Fruit fly (Drosophila melanogaster) whole organism, embryonic: Measurements from ENCODE around the gene CG7943.
A peak's percentile ranks its signal among the peaks of the same experiment; 100 is the strongest.

Experiments
- Antp ChIP-seq: fragments of 200-800 bp; sonication (Bioruptor generic); optimal IDR thresholded peaks from 3 replicates; lab custom pipeline; 2016; ENCODE audit warnings: missing biosample characterization, missing genetic modification characterization
- CG10267 ChIP-seq: fragments of 200-800 bp; sonication (Bioruptor generic); optimal IDR thresholded peaks from 2 replicates; lab custom pipeline; 2018; ENCODE audit warnings: missing biosample characterization, mild to moderate bottlenecking, missing genetic modification characterization, moderate library complexity
- CG10543 ChIP-seq: fragments of 200-800 bp; sonication (Bioruptor generic); optimal IDR thresholded peaks from 3 replicates; lab custom pipeline; 2017; ENCODE audit warnings: missing biosample characterization, mild to moderate bottlenecking, missing genetic modification characterization, moderate library complexity
- CG10979 ChIP-seq: fragments of 200-800 bp; sonication (Bioruptor generic); optimal IDR thresholded peaks from 2 replicates; lab custom pipeline; 2018; ENCODE audit warnings: missing biosample characterization, mild to moderate bottlenecking, missing genetic modification characterization, moderate library complexity
- CG11247 ChIP-seq: fragments of 200-800 bp; sonication (Bioruptor generic); IDR thresholded peaks from 2 replicates; pipeline ENCODE4 v1.3.6; 2022; ENCODE audit warnings: missing biosample characterization, missing genetic modification characterization
- CG12104 ChIP-seq: fragments of 200-800 bp; sonication (Bioruptor generic); optimal IDR thresholded peaks from 3 replicates; lab custom pipeline; 2016; ENCODE audit warnings: missing biosample characterization, missing genetic modification characterization
- CG12659 ChIP-seq: fragments of 200-800 bp; sonication (Bioruptor generic); optimal IDR thresholded peaks from 3 replicates; lab custom pipeline; 2017; ENCODE audit warnings: mild to moderate bottlenecking, missing biosample characterization, missing genetic modification reagents, missing genetic modification characterization
- CG17361 ChIP-seq: fragments of 200-800 bp; sonication (Bioruptor generic); IDR thresholded peaks from 3 replicates; pipeline ENCODE4 v1.3.6; 2022; ENCODE audit warnings: missing biosample characterization, missing genetic modification characterization
- CG17612 ChIP-seq: fragments of 200-800 bp; sonication (Bioruptor generic); IDR thresholded peaks from 2 replicates; pipeline ENCODE4 v1.3.6; 2022; ENCODE audit warnings: missing biosample characterization, missing genetic modification characterization
- CG18599 ChIP-seq: fragments of 200-800 bp; sonication (Bioruptor generic); optimal IDR thresholded peaks from 3 replicates; lab custom pipeline; 2017; ENCODE audit warnings: missing biosample characterization, missing genetic modification characterization, mild to moderate bottlenecking, moderate library complexity, missing genetic modification reagents
- CG32767 ChIP-seq: fragments of 200-800 bp; sonication (Bioruptor generic); IDR thresholded peaks from 2 replicates; pipeline ENCODE4 v1.3.6; 2022; ENCODE audit warnings: missing biosample characterization, missing genetic modification characterization
- CG4854 ChIP-seq: fragments of 200-800 bp; sonication (Bioruptor generic); optimal IDR thresholded peaks from 2 replicates; lab custom pipeline; 2016; ENCODE audit warnings: missing biosample characterization, missing genetic modification characterization, inconsistent platforms
- CG5953 ChIP-seq: fragments of 200-800 bp; sonication (Bioruptor generic); IDR thresholded peaks from 2 replicates; pipeline ENCODE4 v1.3.6; 2022; ENCODE audit warnings: missing biosample characterization, missing genetic modification characterization
- CG6791 ChIP-seq: fragments of 200-800 bp; sonication (Bioruptor generic); IDR thresholded peaks from 3 replicates; pipeline ENCODE4 v1.3.6; 2022; ENCODE audit warnings: missing biosample characterization, missing genetic modification characterization; ENCODE audit not compliant: partially characterized antibody
- CG7839 ChIP-seq: fragments of 200-800 bp; sonication (Bioruptor generic); optimal IDR thresholded peaks from 3 replicates; lab custom pipeline; 2018; ENCODE audit warnings: missing biosample characterization, mild to moderate bottlenecking, missing genetic modification characterization, moderate library complexity
- CG8924 ChIP-seq: fragments of 200-800 bp; optimal IDR thresholded peaks from 3 replicates; lab custom pipeline; 2019; ENCODE audit warnings: missing biosample characterization, mild to moderate bottlenecking, missing genetic modification characterization, moderate library complexity
- CG9727 ChIP-seq: fragments of 200-800 bp; sonication (Bioruptor generic); optimal IDR thresholded peaks from 3 replicates; lab custom pipeline; 2017; ENCODE audit warnings: missing biosample characterization, mild to moderate bottlenecking, missing genetic modification characterization
- CG9797 ChIP-seq: fragments of 200-800 bp; sonication (Bioruptor generic); optimal IDR thresholded peaks from 3 replicates; lab custom pipeline; 2018; ENCODE audit warnings: missing biosample characterization, mild to moderate bottlenecking, missing genetic modification characterization
- CG9817 ChIP-seq: fragments of 200-800 bp; sonication (Bioruptor generic); optimal IDR thresholded peaks from 2 replicates; lab custom pipeline; 2018; ENCODE audit warnings: missing biosample characterization, mild to moderate bottlenecking, missing genetic modification characterization, moderate library complexity
- Camta ChIP-seq: fragments of 200-800 bp; sonication (Bioruptor generic); optimal IDR thresholded peaks from 2 replicates; lab custom pipeline; 2016; ENCODE audit warnings: missing biosample characterization, missing genetic modification characterization
- Deaf1 ChIP-seq: fragments of 200-800 bp; optimal IDR thresholded peaks from 3 replicates; lab custom pipeline; 2019; ENCODE audit warnings: missing biosample characterization, mild to moderate bottlenecking, missing genetic modification characterization, moderate library complexity
- Dp ChIP-seq: fragments of 200-800 bp; sonication (Bioruptor generic); optimal IDR thresholded peaks from 2 replicates; lab custom pipeline; 2018; ENCODE audit warnings: missing biosample characterization, mild to moderate bottlenecking, missing genetic modification characterization, moderate library complexity
- Ets65A ChIP-seq: fragments of 200-800 bp; sonication (Bioruptor generic); peaks from one replicate; lab custom pipeline; 2016; ENCODE audit warnings: missing biosample characterization, missing genetic modification characterization
- Fer2 ChIP-seq: fragments of 200-800 bp; sonication (Bioruptor generic); optimal IDR thresholded peaks from 2 replicates; lab custom pipeline; 2018; ENCODE audit warnings: missing biosample characterization, mild to moderate bottlenecking, missing genetic modification characterization, moderate library complexity
- HLHmδ ChIP-seq: fragments of 200-800 bp; sonication (Bioruptor generic); optimal IDR thresholded peaks from 2 replicates; lab custom pipeline; 2018; ENCODE audit warnings: missing biosample characterization, mild to moderate bottlenecking, missing genetic modification characterization, moderate library complexity
- Hand ChIP-seq: fragments of 200-800 bp; sonication (Bioruptor generic); optimal IDR thresholded peaks from 2 replicates; lab custom pipeline; 2017; ENCODE audit warnings: mild to moderate bottlenecking, missing biosample characterization, missing genetic modification reagents, missing genetic modification characterization
- NK7.1 ChIP-seq: fragments of 200-800 bp; sonication (Bioruptor generic); optimal IDR thresholded peaks from 3 replicates; lab custom pipeline; 2016; ENCODE audit warnings: missing biosample characterization, missing genetic modification characterization
- Neu2 ChIP-seq: fragments of 200-800 bp; sonication (Bioruptor generic); optimal IDR thresholded peaks from 3 replicates; lab custom pipeline; 2016; ENCODE audit warnings: missing biosample characterization, missing genetic modification characterization, borderline replicate concordance
- Nf-YA ChIP-seq: fragments of 200-800 bp; sonication (Bioruptor generic); IDR thresholded peaks from 2 replicates; pipeline ENCODE4 v1.3.6; 2022; ENCODE audit warnings: missing biosample characterization, missing genetic modification characterization
- amos ChIP-seq: fragments of 200-800 bp; sonication (Bioruptor generic); IDR thresholded peaks from 2 replicates; pipeline ENCODE4 v1.3.6; 2022; ENCODE audit warnings: missing biosample characterization, missing genetic modification characterization; ENCODE audit not compliant: partially characterized antibody
- ci ChIP-seq: fragments of 200-800 bp; sonication (Bioruptor generic); IDR thresholded peaks from 3 replicates; pipeline ENCODE4 v1.3.6; 2022; ENCODE audit warnings: missing biosample characterization, missing genetic modification characterization
- dan ChIP-seq: fragments of 200-800 bp; sonication (Bioruptor generic); IDR thresholded peaks from 2 replicates; pipeline ENCODE4 v1.3.6; 2022; ENCODE audit warnings: missing biosample characterization, missing genetic modification characterization
- disco-r ChIP-seq: fragments of 200-800 bp; sonication (Bioruptor generic); optimal IDR thresholded peaks from 2 replicates; lab custom pipeline; 2016; ENCODE audit warnings: missing biosample characterization, missing genetic modification characterization
- her ChIP-seq: fragments of 200-800 bp; sonication (Bioruptor generic); optimal IDR thresholded peaks from 2 replicates; lab custom pipeline; 2016; ENCODE audit warnings: missing biosample characterization, missing genetic modification characterization
- inv ChIP-seq: fragments of 200-800 bp; sonication (Bioruptor generic); IDR thresholded peaks from 2 replicates; pipeline ENCODE4 v1.3.6; 2022; ENCODE audit warnings: missing biosample characterization, missing genetic modification characterization; ENCODE audit not compliant: partially characterized antibody
- knrl ChIP-seq: fragments of 200-800 bp; sonication (Bioruptor generic); IDR thresholded peaks from 3 replicates; pipeline ENCODE4 v1.3.6; 2022; ENCODE audit warnings: missing biosample characterization, missing genetic modification characterization; ENCODE audit not compliant: partially characterized antibody
- lab ChIP-seq: fragments of 200-800 bp; sonication (Bioruptor generic); optimal IDR thresholded peaks from 3 replicates; lab custom pipeline; 2017; ENCODE audit warnings: missing biosample characterization, missing genetic modification characterization, mild to moderate bottlenecking, moderate library complexity, missing genetic modification reagents
- mam ChIP-seq: fragments of 200-800 bp; sonication (Bioruptor generic); optimal IDR thresholded peaks from 3 replicates; lab custom pipeline; 2016; ENCODE audit warnings: missing biosample characterization, missing genetic modification characterization
- nerfin-1 ChIP-seq: fragments of 200-800 bp; sonication (Bioruptor generic); optimal IDR thresholded peaks from 3 replicates; lab custom pipeline; 2019; ENCODE audit warnings: missing biosample characterization, mild to moderate bottlenecking, missing genetic modification characterization, moderate library complexity
- pum ChIP-seq: fragments of 200-800 bp; sonication (Bioruptor generic); optimal IDR thresholded peaks from 2 replicates; lab custom pipeline; 2016; ENCODE audit warnings: missing biosample characterization, missing genetic modification characterization
- pzg ChIP-seq: fragments of 200-800 bp; sonication (Bioruptor generic); optimal IDR thresholded peaks from 3 replicates; lab custom pipeline; 2018; ENCODE audit warnings: missing biosample characterization, mild to moderate bottlenecking, missing genetic modification characterization, moderate library complexity
- run ChIP-seq: fragments of 200-800 bp; sonication (Bioruptor generic); optimal IDR thresholded peaks from 3 replicates; lab custom pipeline; 2018; ENCODE audit warnings: missing biosample characterization, mild to moderate bottlenecking, missing genetic modification characterization
- salm ChIP-seq: fragments of 200-800 bp; sonication (Bioruptor generic); optimal IDR thresholded peaks from 2 replicates; lab custom pipeline; 2018; ENCODE audit warnings: missing biosample characterization, mild to moderate bottlenecking, missing genetic modification characterization
- scrt ChIP-seq: fragments of 200-800 bp; sonication (Bioruptor generic); optimal IDR thresholded peaks from 2 replicates; lab custom pipeline; 2018; ENCODE audit warnings: missing biosample characterization, mild to moderate bottlenecking, missing genetic modification characterization, moderate library complexity
- so ChIP-seq: fragments of 200-800 bp; sonication (Bioruptor generic); IDR thresholded peaks from 3 replicates; pipeline ENCODE4 v1.3.6; 2022; ENCODE audit warnings: missing biosample characterization, missing genetic modification characterization
- tin ChIP-seq: fragments of 200-800 bp; sonication (Bioruptor generic); optimal IDR thresholded peaks from 3 replicates; lab custom pipeline; 2016; ENCODE audit warnings: missing biosample characterization, missing genetic modification characterization
- tup ChIP-seq: fragments of 200-800 bp; sonication (Bioruptor generic); optimal IDR thresholded peaks from 2 replicates; lab custom pipeline; 2016; ENCODE audit warnings: missing biosample characterization, mild to moderate bottlenecking, missing genetic modification characterization, moderate library complexity
- wor ChIP-seq: fragments of 200-800 bp; sonication (Bioruptor generic); IDR thresholded peaks from 2 replicates; pipeline ENCODE4 v1.3.6; 2022; ENCODE audit warnings: missing biosample characterization, missing genetic modification characterization

Gene CG7943

DNA sequence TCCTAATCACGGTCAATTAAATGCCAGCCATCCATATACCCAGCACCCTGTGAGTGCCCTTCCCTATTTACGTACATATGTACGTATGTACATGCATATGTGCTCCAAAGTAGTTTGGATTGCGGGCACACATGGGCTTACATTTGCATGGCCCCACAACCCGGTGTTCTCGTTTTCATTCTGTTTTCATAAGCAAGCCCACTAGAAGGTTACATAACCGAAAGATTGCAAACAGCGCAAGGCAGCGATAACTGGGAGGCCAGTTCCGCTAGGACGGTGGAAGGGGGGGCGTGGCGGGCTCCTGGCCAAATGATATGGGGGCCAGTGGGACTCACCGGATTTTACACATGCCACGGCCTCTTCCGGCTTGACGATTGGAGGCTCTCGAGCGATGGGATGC is 31.8 kb upstream of the CG7943 start (continued):
- TF ChIP-seq dan (no peak), CG10267 (tag; lab: Kevin White, UChicago) (no peak), Camta (no peak), amos (no peak), CG6791 (GFP tag; lab: Robert Waterston, UW) (0 out of 3 replicates have a peak, but pooled peaks have one; percentile 8), ci (GFP tag; lab: Robert Waterston, UW) (peak; percentile 21; the same call in 1 of the 3 replicates), tup (no peak), NK7.1 (no peak), Fer2 (tag; lab: Kevin White, UChicago) (no peak)

DNA sequence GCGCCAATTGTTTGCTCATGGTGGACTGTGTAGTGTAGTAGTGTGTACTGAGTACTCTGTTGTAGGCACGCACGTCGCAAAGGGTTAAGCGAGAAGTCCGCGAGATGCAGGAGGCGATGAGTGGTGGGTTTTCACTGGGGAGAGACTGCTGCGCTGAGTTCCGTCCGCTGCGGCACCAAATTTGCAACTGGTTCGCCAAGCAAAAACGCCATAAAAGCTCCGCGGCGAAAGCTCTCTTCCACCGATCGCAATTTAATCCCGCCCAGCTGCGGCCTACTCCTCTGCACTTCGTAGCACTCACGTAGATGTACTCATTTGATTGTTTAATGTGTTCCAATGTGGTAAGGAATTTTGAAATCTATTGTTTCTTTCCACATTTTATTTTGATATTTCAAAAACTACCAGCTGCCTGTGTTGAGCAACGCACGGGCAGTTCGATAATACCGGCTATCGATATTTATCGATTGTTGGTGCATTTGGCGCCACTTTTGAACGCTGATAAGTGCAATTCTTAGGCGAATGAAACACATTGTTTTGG is 31.2 kb upstream of the CG7943 start, which contains the start of gene CG7920:
Gene CG7920, minus strand, starts transcription at position 308 of the 538 bp plus-strand sequence.
- peak; percentile 81 for TF ChIP-seq amos
- no peak for TF ChIP-seq CG32767 (GFP tag; lab: Robert Waterston, UW)
- TF ChIP-seq CG10543 (GFP tag; lab: Kevin White, UChicago): peak; percentile 58
- TF ChIP-seq lab: peak; percentile 49
- TF ChIP-seq dan: no peak
- no peak for TF ChIP-seq CG9817
- TF ChIP-seq CG8924 (tag; lab: Kevin White, UChicago): peak; percentile 8
- no peak for TF ChIP-seq run (tag; lab: Kevin White, UChicago)
- peak; percentile 46; the same call in 1 of the 2 replicates for TF ChIP-seq inv (GFP tag; lab: Robert Waterston, UW)
- peak; percentile 8 for TF ChIP-seq her (GFP tag; lab: Kevin White, UChicago)
- peak; percentile 27 for TF ChIP-seq Deaf1 (tag; lab: Kevin White, UChicago)
- no peak for TF ChIP-seq mam (GFP tag; lab: Kevin White, UChicago)
- 0 out of 2 replicates have a peak, but pooled peaks have one; percentile 6 for TF ChIP-seq CG11247 (GFP tag; lab: Robert Waterston, UW)
- peak; percentile 71 for TF ChIP-seq CG18599 (GFP tag; lab: Kevin White, UChicago)
- peak; percentile 86 for TF ChIP-seq pzg (GFP tag; lab: Kevin White, UChicago)
- TF ChIP-seq disco-r: no peak
- TF ChIP-seq CG12104: peak; percentile 16
- no peak for TF ChIP-seq Neu2 (GFP tag; lab: Kevin White, UChicago)
- peak; percentile 0 for TF ChIP-seq CG10979
- TF ChIP-seq nerfin-1 (tag; lab: Kevin White, UChicago): peak; percentile 2
- no peak for TF ChIP-seq wor (GFP tag; lab: Robert Waterston, UW)
- TF ChIP-seq CG9727 (GFP tag; lab: Kevin White, UChicago): no peak
- TF ChIP-seq Dp (GFP tag; lab: Kevin White, UChicago): peak; percentile 99
- TF ChIP-seq salm (tag; lab: Kevin White, UChicago): no peak
- peak; percentile 47 for TF ChIP-seq scrt (GFP tag; lab: Kevin White, UChicago)
- no peak for TF ChIP-seq CG17612 (GFP tag; lab: Robert Waterston, UW)
- TF ChIP-seq Antp: no peak
- peak; percentile 26 for TF ChIP-seq CG9797 (GFP tag; lab: Kevin White, UChicago)
- no peak for TF ChIP-seq CG4854
- TF ChIP-seq CG17361 (GFP tag; lab: Robert Waterston, UW): no peak
- no peak for TF ChIP-seq Nf-YA (GFP tag; lab: Robert Waterston, UW)
- TF ChIP-seq so (GFP tag; lab: Robert Waterston, UW): no peak
- peak; percentile 64 for TF ChIP-seq CG12659 (GFP tag; lab: Kevin White, UChicago)
- TF ChIP-seq tin (GFP tag; lab: Kevin White, UChicago): peak; percentile 9
- TF ChIP-seq pum: no peak
- no peak for TF ChIP-seq Ets65A
- TF ChIP-seq knrl (GFP tag; lab: Robert Waterston, UW): peak; percentile 76
- TF ChIP-seq HLHmδ (GFP tag; lab: Kevin White, UChicago): no peak
- TF ChIP-seq Hand (GFP tag; lab: Kevin White, UChicago): peak; percentile 37
- no peak for TF ChIP-seq CG5953 (GFP tag; lab: Robert Waterston, UW)
- no peak for TF ChIP-seq CG7839
